Fruit fly (Drosophila melanogaster): Measurements from ENCODE around the gene Fuca.

The Fuca gene

dm6 chr3L:11557209-11557608 is 34.7 kb upstream of the Fuca start (continued):
- TF ChIP-seq slou (GFP tag; optimal IDR thresholded peaks at IDR 0.05), result no peak
- no peak for TF ChIP-seq ftz-f1 (GFP tag; optimal IDR thresholded peaks at IDR 0.05)
- TF ChIP-seq CG32767 (GFP tag; IDR thresholded peaks at IDR 0.05), result no peak
- no peak for TF ChIP-seq CG4854 (GFP tag; optimal IDR thresholded peaks at IDR 0.05)
- TF ChIP-seq CG33557 (GFP tag; optimal IDR thresholded peaks at IDR 0.05), result no peak
- TF ChIP-seq eve (GFP tag; optimal IDR thresholded peaks at IDR 0.05), result no peak
- no peak for TF ChIP-seq CG12391 (tag; optimal IDR thresholded peaks at IDR 0.05)
- no peak for TF ChIP-seq CG13296 (GFP tag; optimal IDR thresholded peaks at IDR 0.05)
- TF ChIP-seq CG10565 (GFP tag; optimal IDR thresholded peaks at IDR 0.05), result no peak
- TF ChIP-seq CG17829 (tag; optimal IDR thresholded peaks at IDR 0.05), result peak; percentile 13
- peak; percentile 57 for TF ChIP-seq Drgx (GFP tag; IDR thresholded peaks at IDR 0.05)
- no peak for TF ChIP-seq otp (GFP tag; IDR thresholded peaks at IDR 0.05)
- TF ChIP-seq CG1792 (GFP tag; optimal IDR thresholded peaks at IDR 0.05), result no peak
- peak; percentile 93 for TF ChIP-seq nom (GFP tag; optimal IDR thresholded peaks at IDR 0.05)
- no peak for TF ChIP-seq peb (GFP tag; IDR thresholded peaks at IDR 0.05)
- TF ChIP-seq chn (GFP tag; optimal IDR thresholded peaks at IDR 0.05), result no peak
- no peak for TF ChIP-seq Dek (tag; optimal IDR thresholded peaks at IDR 0.05)
- no peak for TF ChIP-seq Side (GFP tag; optimal IDR thresholded peaks at IDR 0.05)
- no peak for TF ChIP-seq CG10274 (GFP tag; optimal IDR thresholded peaks at IDR 0.05)
- no peak for TF ChIP-seq H2.0 (GFP tag; IDR thresholded peaks at IDR 0.05)
- TF ChIP-seq ci (GFP tag; IDR thresholded peaks at IDR 0.05), result 0 out of 3 replicates have a peak, but pooled peaks have one; percentile 34
- no peak for TF ChIP-seq pfk (GFP tag; optimal IDR thresholded peaks at IDR 0.05)
- TF ChIP-seq insv (GFP tag; optimal IDR thresholded peaks at IDR 0.05), result peak in 1 of 2 experiments; percentile 48
- TF ChIP-seq exex (tag; optimal IDR thresholded peaks at IDR 0.05), result no peak
- TF ChIP-seq crol (GFP tag; IDR thresholded peaks at IDR 0.05), result peak; percentile 64
- TF ChIP-seq HLH3B (GFP tag; IDR thresholded peaks at IDR 0.05), result no peak
- no peak for TF ChIP-seq dmrt99B (tag; optimal IDR thresholded peaks at IDR 0.05)
- TF ChIP-seq CG18619 (GFP tag; optimal IDR thresholded peaks at IDR 0.05), result no peak
- no peak for TF ChIP-seq her (GFP tag; optimal IDR thresholded peaks at IDR 0.05)
- TF ChIP-seq pum (GFP tag; optimal IDR thresholded peaks at IDR 0.05), result no peak
- no peak for TF ChIP-seq NC2α (GFP tag; optimal IDR thresholded peaks at IDR 0.05)
- TF ChIP-seq MBD-R2 (GFP tag; IDR thresholded peaks at IDR 0.05), result no peak
- no peak for TF ChIP-seq Bgb (GFP tag; IDR thresholded peaks at IDR 0.05; ENCODE audit: partially characterized antibody)
- peak in 1 of 2 experiments; percentile 70 for TF ChIP-seq crp (GFP tag; optimal IDR thresholded peaks at IDR 0.05)
- TF ChIP-seq fd102C (GFP tag; optimal IDR thresholded peaks at IDR 0.05), result no peak
- no peak for TF ChIP-seq CG16779 (GFP tag; IDR thresholded peaks at IDR 0.05)
- TF ChIP-seq Lim3 (GFP tag; IDR thresholded peaks at IDR 0.05), result no peak
- TF ChIP-seq tio (GFP tag; optimal IDR thresholded peaks at IDR 0.05), result no peak
- TF ChIP-seq repo (GFP tag; optimal IDR thresholded peaks at IDR 0.05), result no peak
- no peak for TF ChIP-seq so (GFP tag; IDR thresholded peaks at IDR 0.05)
- TF ChIP-seq CG6654 (GFP tag; optimal IDR thresholded peaks at IDR 0.05), result no peak
- TF ChIP-seq kah (GFP tag; optimal IDR thresholded peaks at IDR 0.05), result peak; percentile 12
- TF ChIP-seq Sry-β (GFP tag; optimal IDR thresholded peaks at IDR 0.05), result no peak
- no peak for TF ChIP-seq CG11398 (GFP tag; optimal IDR thresholded peaks at IDR 0.05)
- TF ChIP-seq cg (GFP tag; optimal IDR thresholded peaks at IDR 0.05), result peak; percentile 80
- no peak for TF ChIP-seq da (GFP tag; optimal IDR thresholded peaks at IDR 0.05)
- TF ChIP-seq Trl (optimal IDR thresholded peaks at IDR 0.05), result peak; percentile 76 to 77
- no peak for TF ChIP-seq Trl (GFP tag; optimal IDR thresholded peaks at IDR 0.05)
- TF ChIP-seq CG5180 (GFP tag; optimal IDR thresholded peaks at IDR 0.05), result no peak
- peak in 1 of 2 experiments; percentile 85 for TF ChIP-seq bsh (GFP tag; optimal IDR thresholded peaks at IDR 0.05)
